Fruit fly (Drosophila melanogaster): Measurements from ENCODE around the gene CG5262.

Gene CG5262

DNA sequence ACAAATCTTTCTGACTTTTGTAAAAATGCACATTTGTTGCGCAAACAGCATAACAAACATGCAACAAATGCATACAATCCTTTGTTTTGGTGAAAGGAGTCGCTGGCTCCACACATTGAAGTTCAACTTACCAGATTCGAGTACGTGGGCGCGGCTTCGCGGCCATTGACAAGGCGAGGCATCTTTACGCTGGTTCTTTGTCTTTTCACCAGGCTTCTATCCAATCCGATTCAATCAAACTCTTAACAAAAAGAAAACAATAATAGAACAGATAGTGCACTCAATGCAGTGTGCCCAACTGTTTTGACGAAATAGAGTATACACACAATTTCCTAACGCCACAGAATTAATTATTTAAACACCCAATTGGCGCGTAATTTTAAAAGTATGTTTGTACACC is at the start of gene CG5262:
CG5262 (minus strand) TSS at position 294 of the 400 bp plus-strand sequence.
- TF ChIP-seq CG15336 (GFP tag; IDR thresholded peaks at IDR 0.05): 0 out of 2 replicates have a peak, but pooled peaks have one; percentile 25
- TF ChIP-seq CG3032 (tag; optimal IDR thresholded peaks at IDR 0.05): peak; percentile 13
- TF ChIP-seq Smox (GFP tag; optimal IDR thresholded peaks at IDR 0.05): no peak
- TF ChIP-seq svp (GFP tag): no peak
- TF ChIP-seq Sox15 (GFP tag; optimal IDR thresholded peaks at IDR 0.05): no peak
- TF ChIP-seq cyc (GFP tag; optimal IDR thresholded peaks at IDR 0.05): no peak
- TF ChIP-seq Sox14 (GFP tag; optimal IDR thresholded peaks at IDR 0.05): peak; percentile 87
- TF ChIP-seq CG10669 (GFP tag; optimal IDR thresholded peaks at IDR 0.05): no peak
- no peak for TF ChIP-seq fd59A (GFP tag; optimal IDR thresholded peaks at IDR 0.05)
- no peak for TF ChIP-seq achi (GFP tag; optimal IDR thresholded peaks at IDR 0.05)
- no peak for TF ChIP-seq CG8119 (GFP tag; IDR thresholded peaks at IDR 0.05)
- TF ChIP-seq CG6808 (GFP tag; optimal IDR thresholded peaks at IDR 0.05): no peak

DNA sequence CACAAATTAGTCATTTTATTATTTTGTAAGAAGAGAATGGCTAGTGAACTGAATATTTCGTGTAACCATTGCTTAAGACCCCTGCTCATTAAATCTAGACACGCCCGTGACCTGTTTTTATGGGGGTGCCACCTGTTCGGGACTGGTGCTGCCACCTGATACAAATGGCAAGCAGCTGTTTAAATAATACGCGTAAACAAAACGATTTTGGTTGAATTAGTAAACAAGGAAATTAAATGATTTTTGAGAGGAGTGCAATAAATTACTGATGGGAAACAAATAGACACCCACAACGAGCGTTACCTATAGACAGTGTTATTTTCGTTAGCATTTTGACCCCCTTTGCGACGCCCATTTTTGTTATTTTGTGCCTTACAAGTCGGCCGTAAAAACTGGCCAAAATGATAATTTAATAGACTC is 44.5 kb upstream of the CG5262 start:
- peak; percentile 28 for TF ChIP-seq CG9139 (GFP tag; optimal IDR thresholded peaks at IDR 0.05)
- TF ChIP-seq CG1621 (tag; optimal IDR thresholded peaks at IDR 0.05): peak; percentile 67
- TF ChIP-seq CG34406 (GFP tag; optimal IDR thresholded peaks at IDR 0.05): peak; percentile 88
- TF ChIP-seq Blimp-1 (GFP tag; optimal IDR thresholded peaks at IDR 0.05): peak; percentile 63
- TF ChIP-seq Hr38 (GFP tag; optimal IDR thresholded peaks at IDR 0.05): peak; percentile 54
- peak; percentile 80 for TF ChIP-seq Eip75B (GFP tag; optimal IDR thresholded peaks at IDR 0.05)
- peak; percentile 85 for TF ChIP-seq CG4318 (GFP tag; optimal IDR thresholded peaks at IDR 0.05)
- peak; percentile 92 for TF ChIP-seq net (GFP tag; optimal IDR thresholded peaks at IDR 0.05)
- TF ChIP-seq spab (GFP tag; optimal IDR thresholded peaks at IDR 0.05): peak; percentile 60
- peak; percentile 88 for TF ChIP-seq achi (GFP tag; optimal IDR thresholded peaks at IDR 0.05)
- peak; percentile 75 for TF ChIP-seq CG8319 (GFP tag; optimal IDR thresholded peaks at IDR 0.05)
- TF ChIP-seq ss (GFP tag; optimal IDR thresholded peaks at IDR 0.05): peak; percentile 52 to 74
- peak; percentile 82 for TF ChIP-seq Eip93F (GFP tag; optimal IDR thresholded peaks at IDR 0.05)
- TF ChIP-seq Ets21C (GFP tag; optimal IDR thresholded peaks at IDR 0.05): peak; percentile 78
- peak; percentile 79 for TF ChIP-seq CG8632 (GFP tag; optimal IDR thresholded peaks at IDR 0.05)
- peak; percentile 83 for TF ChIP-seq acj6 (GFP tag; optimal IDR thresholded peaks at IDR 0.05)
- peak; percentile 89 for TF ChIP-seq CG32006 (GFP tag; optimal IDR thresholded peaks at IDR 0.05)
- TF ChIP-seq CG11902 (GFP tag; optimal IDR thresholded peaks at IDR 0.05): peak; percentile 72
- peak; percentile 87 for TF ChIP-seq CG7368 (GFP tag; optimal IDR thresholded peaks at IDR 0.05)
- TF ChIP-seq fd59A (GFP tag; optimal IDR thresholded peaks at IDR 0.05): peak; percentile 56
- TF ChIP-seq CG3919 (GFP tag; optimal IDR thresholded peaks at IDR 0.05): peak; percentile 93
- peak; percentile 96 for TF ChIP-seq Eip78C (GFP tag)
- peak; percentile 80 for TF ChIP-seq CG3032 (tag; optimal IDR thresholded peaks at IDR 0.05)
- TF ChIP-seq vri (GFP tag; optimal IDR thresholded peaks at IDR 0.05): peak; percentile 74
- peak; percentile 73 for TF ChIP-seq CG6808 (GFP tag; optimal IDR thresholded peaks at IDR 0.05)
- TF ChIP-seq dac (GFP tag; optimal IDR thresholded peaks at IDR 0.05): peak; percentile 65
- TF ChIP-seq CG10631 (GFP tag; optimal IDR thresholded peaks at IDR 0.05): peak; percentile 88
- TF ChIP-seq cyc (GFP tag; optimal IDR thresholded peaks at IDR 0.05): peak; percentile 91
- TF ChIP-seq Sox15 (GFP tag; optimal IDR thresholded peaks at IDR 0.05): peak; percentile 68
- peak; percentile 81 for TF ChIP-seq Ets96B (tag; optimal IDR thresholded peaks at IDR 0.05)
- no peak for TF ChIP-seq CG8119 (GFP tag; IDR thresholded peaks at IDR 0.05)
- TF ChIP-seq CG10669 (GFP tag; optimal IDR thresholded peaks at IDR 0.05): peak; percentile 78
- peak; percentile 77 for TF ChIP-seq dsx (GFP tag; optimal IDR thresholded peaks at IDR 0.05; ENCODE audit: poor library complexity, severe bottlenecking)
- TF ChIP-seq CG11762 (GFP tag; optimal IDR thresholded peaks at IDR 0.05; ENCODE audit: insufficient read depth): peak; percentile 79
- peak; percentile 86 for TF ChIP-seq Lpt (GFP tag; optimal IDR thresholded peaks at IDR 0.05)
- peak; percentile 98 for TF ChIP-seq fkh (GFP tag; optimal IDR thresholded peaks at IDR 0.05)
- TF ChIP-seq salr (GFP tag; optimal IDR thresholded peaks at IDR 0.05): peak; percentile 54 to 85
- peak; percentile 87 for TF ChIP-seq Sox14 (GFP tag; optimal IDR thresholded peaks at IDR 0.05)
- peak; percentile 92 for TF ChIP-seq esn (GFP tag; optimal IDR thresholded peaks at IDR 0.05)
- TF ChIP-seq CG11294 (GFP tag; IDR thresholded peaks at IDR 0.05): no peak
- peak; percentile 88 for TF ChIP-seq CG31627 (GFP tag; optimal IDR thresholded peaks at IDR 0.05)
- TF ChIP-seq Gug (GFP tag; IDR thresholded peaks at IDR 0.05): no peak
- peak; percentile 91 for TF ChIP-seq svp (GFP tag)
- peak; percentile 84 for TF ChIP-seq Met (GFP tag; optimal IDR thresholded peaks at IDR 0.05)
- peak; percentile 87 for TF ChIP-seq Sox102F (GFP tag; optimal IDR thresholded peaks at IDR 0.05)
- TF ChIP-seq eg (GFP tag; IDR thresholded peaks at IDR 0.05): no peak

Measured in whole organism, prepupa.